Fruit fly (Drosophila melanogaster) whole organism, prepupa: ENCODE data around the gene Naxd.

Source experiments
- CG11762 ChIP-seq: fragments of 200-800 bp; sonication (Bioruptor generic); optimal IDR thresholded peaks from 3 replicates; lab custom pipeline; 2016; ENCODE audit warnings: missing biosample characterization, missing genetic modification characterization; ENCODE audit not compliant: insufficient read depth
- CG11902 ChIP-seq: fragments of 200-800 bp; sonication (Bioruptor generic); optimal IDR thresholded peaks from 3 replicates; lab custom pipeline; 2016; ENCODE audit warnings: missing biosample characterization, missing genetic modification characterization
- CG32006 ChIP-seq: fragments of 200-800 bp; sonication (Bioruptor generic); optimal IDR thresholded peaks from 3 replicates; lab custom pipeline; 2017; ENCODE audit warnings: missing biosample characterization, mild to moderate bottlenecking, missing genetic modification characterization
- CG3919 ChIP-seq: fragments of 200-800 bp; sonication (Bioruptor generic); optimal IDR thresholded peaks from 3 replicates; lab custom pipeline; 2016; ENCODE audit warnings: missing biosample characterization, missing genetic modification characterization
- CG8119 ChIP-seq: fragments of 200-800 bp; sonication (Bioruptor generic); IDR thresholded peaks from 3 replicates; pipeline ENCODE4 v1.3.6; 2022; ENCODE audit warnings: missing biosample characterization, missing genetic modification characterization
- CG8632 ChIP-seq: fragments of 200-800 bp; sonication (Bioruptor generic); optimal IDR thresholded peaks from 3 replicates; lab custom pipeline; 2016; ENCODE audit warnings: missing biosample characterization, missing genetic modification characterization
- Ets96B ChIP-seq: fragments of 200-800 bp; optimal IDR thresholded peaks from 2 replicates; lab custom pipeline; 2019; ENCODE audit warnings: missing biosample characterization, mild to moderate bottlenecking, missing genetic modification characterization, moderate library complexity
- Hr4 ChIP-seq: fragments of 200-800 bp; sonication (Bioruptor generic); optimal IDR thresholded peaks from 3 replicates; lab custom pipeline; 2016; ENCODE audit warnings: missing biosample characterization, missing genetic modification characterization
- Lpt ChIP-seq: fragments of 200-800 bp; sonication (Bioruptor generic); optimal IDR thresholded peaks from 3 replicates; lab custom pipeline; 2016; ENCODE audit warnings: missing biosample characterization, missing genetic modification characterization
- achi ChIP-seq: fragments of 200-800 bp; sonication (Bioruptor generic); optimal IDR thresholded peaks from 3 replicates; lab custom pipeline; 2016; ENCODE audit warnings: missing biosample characterization, missing genetic modification characterization
- cyc ChIP-seq: fragments of 200-800 bp; sonication (Bioruptor generic); optimal IDR thresholded peaks from 3 replicates; lab custom pipeline; 2016; ENCODE audit warnings: missing biosample characterization, missing genetic modification characterization
- salr ChIP-seq, 2 experiments: fragments of 200-800 bp; sonication (Bioruptor generic); optimal IDR thresholded peaks; 3 replicates each; lab custom pipeline; 2016 to 2018; ENCODE audit warnings: missing biosample characterization in 2 of 2, missing genetic modification characterization in 2 of 2, mild to moderate bottlenecking in 1 of 2
- vri ChIP-seq: fragments of 200-800 bp; sonication (Bioruptor generic); optimal IDR thresholded peaks from 3 replicates; lab custom pipeline; 2016; ENCODE audit warnings: missing biosample characterization, mild to moderate bottlenecking, missing genetic modification characterization

dm6 chr3L:19143940-19144571, 46.5 kb upstream of the Naxd start:
- no peak for TF ChIP-seq Ets96B (tag; lab: Kevin White, UChicago)
- TF ChIP-seq Hr4 (GFP tag; lab: Kevin White, UChicago) = no peak
- no peak for TF ChIP-seq CG3919
- TF ChIP-seq CG8632 (GFP tag; lab: Kevin White, UChicago) = no peak
- no peak for TF ChIP-seq CG11902 (GFP tag; lab: Kevin White, UChicago)
- TF ChIP-seq CG32006 (GFP tag; lab: Kevin White, UChicago) = no peak
- no peak for TF ChIP-seq CG11762 (GFP tag; lab: Kevin White, UChicago)
- no peak for TF ChIP-seq cyc (GFP tag; lab: Kevin White, UChicago)
- TF ChIP-seq salr (GFP tag; optimal IDR thresholded peaks at IDR 0.05; lab: Kevin White, UChicago) = no peak
- no peak for TF ChIP-seq achi (GFP tag; lab: Kevin White, UChicago)
- TF ChIP-seq Lpt (GFP tag; lab: Kevin White, UChicago) = no peak
- no peak for TF ChIP-seq CG8119 (GFP tag; lab: Robert Waterston, UW)
- TF ChIP-seq vri = no peak
